Worm (Caenorhabditis elegans) whole organism, midembryonic: Measurements from ENCODE around the gene F49E11.2.

Source experiments
- cog-1 ChIP-seq: sonication (generic microtip); optimal IDR thresholded peaks from 2 replicates; lab custom pipeline; 2016; ENCODE audit warnings: missing genetic modification characterization, missing compliant biosample characterization
- klf-2 ChIP-seq: fragments of 200-800 bp; sonication (Bioruptor generic); conservative IDR thresholded peaks from 2 replicates; pipeline ENCODE4 v1.3.6; 2022; ENCODE audit warnings: missing genetic modification reagents, missing genetic modification characterization, missing compliant biosample characterization
- med-1 ChIP-seq: sonication (generic microtip); optimal IDR thresholded peaks from 2 replicates; lab custom pipeline; 2017; ENCODE audit warnings: missing genetic modification characterization, mild to moderate bottlenecking, missing compliant biosample characterization, antibody characterized with exemption, missing genetic modification reagents; ENCODE audit not compliant: insufficient read depth
- ref-1 ChIP-seq: fragments of 200-800 bp; sonication (Bioruptor generic); conservative IDR thresholded peaks from 2 replicates; pipeline ENCODE4 v1.3.6; 2022; ENCODE audit warnings: missing genetic modification reagents, missing genetic modification characterization, missing compliant biosample characterization
- ztf-23 ChIP-seq: fragments of 200-800 bp; sonication (Bioruptor generic); IDR thresholded peaks from 2 replicates; pipeline ENCODE4 v1.3.6; 2022; ENCODE audit warnings: missing genetic modification reagents, missing genetic modification characterization, missing compliant biosample characterization
- ztf-29 ChIP-seq: fragments of 200-800 bp; sonication (Bioruptor generic); IDR thresholded peaks from 2 replicates; pipeline ENCODE4 v1.3.6; 2022; ENCODE audit warnings: missing genetic modification reagents, missing genetic modification characterization, missing compliant biosample characterization

ce11 chrIV:12985961-12986360, 52.8 kb downstream of the F49E11.2 start, which contains the start of gene K10D11.3:
- TF ChIP-seq cog-1 (tag; lab: Kevin White, UChicago): no peak
- no peak for TF ChIP-seq ztf-29 (GFP tag; lab: Robert Waterston, UW)
- no peak for TF ChIP-seq ztf-23 (GFP tag; lab: Robert Waterston, UW)
- TF ChIP-seq med-1 (GFP tag; lab: Kevin White, UChicago): no peak
- no peak for TF ChIP-seq ref-1 (GFP tag; lab: Robert Waterston, UW)
- no peak for TF ChIP-seq klf-2 (GFP tag; lab: Robert Waterston, UW)
